Worm (Caenorhabditis elegans) whole organism, L4 larva: ENCODE measurements around the gene pro-3.

Experiments
- D1046.2 ChIP-seq: fragments of 200-800 bp; sonication (Bioruptor generic); IDR thresholded peaks from 2 replicates; pipeline ENCODE4 v1.3.6; 2022; ENCODE audit warnings: missing genetic modification characterization, missing compliant biosample characterization
- F10B5.3 ChIP-seq: sonication (generic microtip); optimal IDR thresholded peaks from 2 replicates; lab custom pipeline; 2016; ENCODE audit warnings: mild to moderate bottlenecking, missing genetic modification characterization, missing compliant biosample characterization
- F26F4.8 ChIP-seq: fragments of 200-800 bp; sonication (Bioruptor generic); conservative IDR thresholded peaks from 2 replicates; pipeline ENCODE4 v1.3.6; 2022; ENCODE audit warnings: missing genetic modification characterization, missing compliant biosample characterization
- F49E8.2 ChIP-seq: sonication (generic microtip); optimal IDR thresholded peaks from 2 replicates; lab custom pipeline; 2016; ENCODE audit warnings: missing compliant biosample characterization, mild to moderate bottlenecking, missing genetic modification characterization, borderline replicate concordance
- T20F7.1 ChIP-seq: fragments of 200-800 bp; sonication (Bioruptor generic); optimal IDR thresholded peaks from 2 replicates; lab custom pipeline; 2018; ENCODE audit warnings: mild to moderate bottlenecking, missing genetic modification characterization, missing compliant biosample characterization
- Y105C5A.15 ChIP-seq: fragments of 200-800 bp; sonication (Bioruptor generic); IDR thresholded peaks from 2 replicates; pipeline ENCODE4 v1.3.6; 2022; ENCODE audit warnings: missing genetic modification characterization, missing compliant biosample characterization
- Y5F2A.4 ChIP-seq: fragments of 200-800 bp; sonication (Bioruptor generic); optimal IDR thresholded peaks from 2 replicates; lab custom pipeline; 2018; ENCODE audit warnings: mild to moderate bottlenecking, missing genetic modification characterization, missing compliant biosample characterization
- ZK337.2 ChIP-seq: fragments of 200-800 bp; sonication (Bioruptor generic); IDR thresholded peaks from 2 replicates; pipeline ENCODE4 v1.3.6; 2022; ENCODE audit warnings: missing genetic modification reagents, missing genetic modification characterization, missing compliant biosample characterization
- ZK546.5 ChIP-seq, 2 experiments: sonication (generic microtip); optimal IDR thresholded peaks; 2 replicates each; lab custom pipeline; 2017; ENCODE audit warnings: missing biosample characterization in 2 of 2, missing genetic modification characterization in 2 of 2
- aha-1 ChIP-seq: fragments of 150-350 bp; peaks from one replicate; lab custom pipeline; 2014; ENCODE audit warnings: missing biosample characterization, missing genetic modification characterization
- aly-2 ChIP-seq: sonication (generic microtip); optimal IDR thresholded peaks from 2 replicates; lab custom pipeline; 2018; ENCODE audit warnings: missing biosample characterization, missing genetic modification characterization
- attf-4 ChIP-seq: sonication (generic microtip); optimal IDR thresholded peaks from 3 replicates; lab custom pipeline; 2017; ENCODE audit warnings: missing biosample characterization, missing genetic modification characterization
- ceh-28 ChIP-seq: fragments of 150-350 bp; optimal IDR thresholded peaks from 2 replicates; lab custom pipeline; 2014; ENCODE audit warnings: missing biosample characterization, missing genetic modification reagents, missing genetic modification characterization
- ces-1 ChIP-seq: fragments of 150-350 bp; sonication (generic microtip); optimal IDR thresholded peaks from 4 replicates; lab custom pipeline; 2014; ENCODE audit warnings: missing biosample characterization, missing genetic modification reagents, missing genetic modification characterization
- cey-2 ChIP-seq: sonication (generic microtip); optimal IDR thresholded peaks from 3 replicates; lab custom pipeline; 2017; ENCODE audit warnings: missing genetic modification characterization, mild to moderate bottlenecking, missing compliant biosample characterization, antibody characterized with exemption, borderline replicate concordance; ENCODE audit not compliant: insufficient read depth
- daf-16 ChIP-seq, 3 experiments: sonication (generic microtip); optimal IDR thresholded peaks; 2 replicates each; lab custom pipeline; 2016 to 2017; ENCODE audit warnings: missing genetic modification characterization in 3 of 3, missing genetic modification reagents in 3 of 3, mild to moderate bottlenecking in 2 of 3, missing compliant biosample characterization in 2 of 3, missing biosample characterization in 1 of 3, moderate library complexity in 1 of 3
- dmd-6 ChIP-seq: fragments of 200-800 bp; sonication (Bioruptor generic); IDR thresholded peaks from 2 replicates; pipeline ENCODE4 v1.3.6; 2022; ENCODE audit warnings: missing genetic modification reagents, missing genetic modification characterization, missing compliant biosample characterization
- dmd-8 ChIP-seq: fragments of 200-800 bp; sonication (Bioruptor generic); IDR thresholded peaks from 2 replicates; pipeline ENCODE4 v1.3.6; 2022; ENCODE audit warnings: missing genetic modification characterization, missing compliant biosample characterization
- dmd-9 ChIP-seq: fragments of 200-800 bp; sonication (Bioruptor generic); IDR thresholded peaks from 2 replicates; pipeline ENCODE4 v1.3.6; 2022; ENCODE audit warnings: missing genetic modification reagents, missing genetic modification characterization, missing compliant biosample characterization
- duxl-1 ChIP-seq: sonication (generic microtip); optimal IDR thresholded peaks from 2 replicates; lab custom pipeline; 2016; ENCODE audit warnings: mild to moderate bottlenecking, missing genetic modification characterization, moderate library complexity, missing compliant biosample characterization; ENCODE audit not compliant: poor library complexity
- hif-1 ChIP-seq, 2 experiments: sonication (generic microtip); optimal IDR thresholded peaks; 2 replicates each; lab custom pipeline; 2016 to 2017; ENCODE audit warnings: missing compliant biosample characterization in 2 of 2, missing genetic modification characterization in 2 of 2, missing genetic modification reagents in 2 of 2, missing genotype in 2 of 2, mild to moderate bottlenecking in 1 of 2
- hlh-11 ChIP-seq: fragments of 200-800 bp; sonication (Bioruptor generic); optimal IDR thresholded peaks from 2 replicates; lab custom pipeline; 2018; ENCODE audit warnings: mild to moderate bottlenecking, missing genetic modification characterization, missing compliant biosample characterization
- jun-1 ChIP-seq: fragments of 150-350 bp; optimal IDR thresholded peaks from 2 replicates; lab custom pipeline; 2014; ENCODE audit warnings: missing biosample characterization, missing genetic modification reagents, missing genetic modification characterization
- lim-7 ChIP-seq: fragments of 200-800 bp; sonication (Bioruptor generic); IDR thresholded peaks from 2 replicates; pipeline ENCODE4 v1.3.6; 2022; ENCODE audit warnings: missing genetic modification characterization, missing compliant biosample characterization
- lin-1 ChIP-seq: fragments of 200-800 bp; sonication (Bioruptor generic); IDR thresholded peaks from 2 replicates; pipeline ENCODE4 v1.3.6; 2022; ENCODE audit warnings: missing genetic modification reagents, missing genetic modification characterization, missing compliant biosample characterization
- lin-13 ChIP-seq: fragments of 150-350 bp; optimal IDR thresholded peaks from 2 replicates; lab custom pipeline; 2014; ENCODE audit warnings: missing biosample characterization, missing genetic modification reagents, missing genetic modification characterization
- lin-15B ChIP-seq: fragments of 150-350 bp; sonication (generic microtip); optimal IDR thresholded peaks from 3 replicates; lab custom pipeline; 2014; ENCODE audit warnings: missing biosample characterization, missing genetic modification characterization
- lin-38 ChIP-seq: fragments of 200-800 bp; sonication (Bioruptor generic); IDR thresholded peaks from 2 replicates; pipeline ENCODE4 v1.3.6; 2022; ENCODE audit warnings: missing genetic modification reagents, missing genetic modification characterization, missing compliant biosample characterization
- madf-5 ChIP-seq, 2 experiments: fragments of 200-800 bp; sonication (Bioruptor generic); IDR thresholded peaks; 2 replicates each; pipeline ENCODE4 v1.3.6; 2022; ENCODE audit warnings: missing compliant biosample characterization in 2 of 2, missing genetic modification characterization in 2 of 2
- madf-9 ChIP-seq: fragments of 200-800 bp; sonication (Bioruptor generic); conservative IDR thresholded peaks from 2 replicates; pipeline ENCODE4 v1.3.6; 2022; ENCODE audit warnings: missing genetic modification reagents, missing genetic modification characterization, missing compliant biosample characterization
- mes-2 ChIP-seq: sonication (generic microtip); optimal IDR thresholded peaks from 2 replicates; lab custom pipeline; 2016; ENCODE audit warnings: missing genotype, mild to moderate bottlenecking, missing genetic modification characterization, missing compliant biosample characterization; ENCODE audit not compliant: poor library complexity, severe bottlenecking
- mxl-2 ChIP-seq: fragments of 200-800 bp; sonication (Bioruptor generic); conservative IDR thresholded peaks from 2 replicates; pipeline ENCODE4 v1.3.6; 2022; ENCODE audit warnings: missing genetic modification reagents, missing genetic modification characterization, missing compliant biosample characterization
- nhr-10 ChIP-seq: fragments of 150-350 bp; optimal IDR thresholded peaks from 2 replicates; lab custom pipeline; 2014; ENCODE audit warnings: missing biosample characterization, missing genetic modification characterization
- nhr-11 ChIP-seq: fragments of 150-350 bp; optimal IDR thresholded peaks from 2 replicates; lab custom pipeline; 2014; ENCODE audit warnings: missing biosample characterization, missing genetic modification characterization
- nhr-48 ChIP-seq: sonication (generic microtip); optimal IDR thresholded peaks from 2 replicates; lab custom pipeline; 2016; ENCODE audit warnings: mild to moderate bottlenecking, missing genetic modification characterization, missing compliant biosample characterization
- pha-4 ChIP-seq, 2 experiments: fragments of 150-350 bp in 1 of 2; fragments of 200-800 bp in 1 of 2; sonication (Bioruptor generic) in 1 of 2; IDR thresholded peaks in 1 of 2; optimal IDR thresholded peaks in 1 of 2; 2 replicates each; pipeline versions ENCODE4 v1.3.6 to Lab custom; 2014 to 2022; ENCODE audit warnings: missing genetic modification characterization in 2 of 2, missing genetic modification reagents in 2 of 2, missing biosample characterization in 1 of 2, missing compliant biosample characterization in 1 of 2
- pqm-1 ChIP-seq: sonication (generic microtip); optimal IDR thresholded peaks from 2 replicates; lab custom pipeline; 2017; ENCODE audit warnings: missing biosample characterization, missing genetic modification characterization
- saeg-2 ChIP-seq: fragments of 200-800 bp; sonication (Bioruptor generic); IDR thresholded peaks from 2 replicates; pipeline ENCODE4 v1.3.6; 2022; ENCODE audit warnings: missing genetic modification reagents, missing genetic modification characterization, missing compliant biosample characterization
- sdz-12 ChIP-seq: fragments of 200-800 bp; sonication (Bioruptor generic); optimal IDR thresholded peaks from 2 replicates; lab custom pipeline; 2018; ENCODE audit warnings: mild to moderate bottlenecking, missing genetic modification characterization, missing compliant biosample characterization
- set-16 ChIP-seq: fragments of 200-800 bp; sonication (Bioruptor generic); IDR thresholded peaks from 2 replicates; pipeline ENCODE4 v1.3.6; 2022; ENCODE audit warnings: missing genetic modification reagents, missing genetic modification characterization, missing compliant biosample characterization
- spr-1 ChIP-seq: sonication (generic microtip); optimal IDR thresholded peaks from 2 replicates; lab custom pipeline; 2016; ENCODE audit warnings: mild to moderate bottlenecking, missing genetic modification characterization, missing compliant biosample characterization
- spr-3 ChIP-seq: fragments of 200-800 bp; sonication (Bioruptor generic); optimal IDR thresholded peaks from 2 replicates; lab custom pipeline; 2018; ENCODE audit warnings: mild to moderate bottlenecking, missing genetic modification characterization, missing compliant biosample characterization
- unc-62 ChIP-seq, 3 experiments: fragments of 150-350 bp in 1 of 3; sonication (generic microtip); optimal IDR thresholded peaks in 2 of 3; peaks in 1 of 3; 1 replicate in 1 of 3; 2 replicates in 2 of 3; lab custom pipeline; 2014 to 2017; ENCODE audit warnings: missing biosample characterization in 3 of 3, missing genetic modification characterization in 3 of 3, missing genetic modification reagents in 3 of 3, missing genotype in 1 of 3
- vab-7 ChIP-seq: fragments of 200-800 bp; sonication (Bioruptor generic); IDR thresholded peaks from 2 replicates; pipeline ENCODE4 v1.3.6; 2022; ENCODE audit warnings: missing genetic modification reagents, missing genetic modification characterization, missing compliant biosample characterization
- zag-1 ChIP-seq: fragments of 150-350 bp; optimal IDR thresholded peaks from 2 replicates; lab custom pipeline; 2014; ENCODE audit warnings: missing biosample characterization, missing genetic modification characterization
- zip-2 ChIP-seq: fragments of 150-350 bp; optimal IDR thresholded peaks from 2 replicates; lab custom pipeline; 2014; ENCODE audit warnings: missing biosample characterization, missing genetic modification characterization

The pro-3 gene

ce11 chrV:19158664-19159063, 40.5 kb upstream of the pro-3 start, which contains the start of gene Y39B6A.5 (continued):
- TF ChIP-seq ceh-28 (tag; lab: Kevin White, UChicago) (no peak), ces-1 (GFP tag; lab: Kevin White, UChicago) (no peak), vab-7 (GFP tag; lab: Robert Waterston, UW) (no peak), zag-1 (tag; lab: Kevin White, UChicago) (no peak), F49E8.2 (no peak), Y5F2A.4 (no peak), daf-16 (GFP tag; optimal IDR thresholded peaks at IDR 0.05; lab: Kevin White, UChicago) (peak in 1 of 2 experiments; percentile 96), daf-16 (tag; optimal IDR thresholded peaks at IDR 0.05; lab: Kevin White, UChicago) (peak; percentile 100), lin-1 (GFP tag; lab: Robert Waterston, UW) (peak; percentile 94), F26F4.8 (GFP tag; lab: Robert Waterston, UW) (no peak), spr-1 (no peak), cey-2 (tag; lab: Kevin White, UChicago) (peak; percentile 71), attf-4 (tag; lab: Kevin White, UChicago) (no peak), nhr-48 (tag; lab: Kevin White, UChicago) (peak; percentile 65)
- TF ChIP-seq, all 104 proteins: peak for 31

ce11 chrV:19153806-19154205, 35.6 kb upstream of the pro-3 start, which contains the start of gene tsp-13:
Gene tsp-13, plus strand, starts transcription at chrV:19154106.
- TF ChIP-seq D1046.2 (no peak), T20F7.1 (GFP tag; lab: Kevin White, UChicago) (no peak), ces-1 (GFP tag; lab: Kevin White, UChicago) (no peak), sdz-12 (GFP tag; lab: Kevin White, UChicago) (no peak), jun-1 (no peak), pha-4 (GFP tag; IDR thresholded peaks at IDR 0.05; lab: Robert Waterston, UW) (no peak), pha-4 (tag; optimal IDR thresholded peaks at IDR 0.05; lab: Kevin White, UChicago) (no peak), unc-62 (GFP tag; optimal IDR thresholded peaks at IDR 0.05 in 1 of 2; lab: Kevin White, UChicago) (no peak), unc-62 (tag; optimal IDR thresholded peaks at IDR 0.05; lab: Kevin White, UChicago) (no peak), duxl-1 (no peak), saeg-2 (GFP tag; lab: Robert Waterston, UW) (no peak), dmd-8 (GFP tag; lab: Robert Waterston, UW) (no peak), Y105C5A.15 (GFP tag; lab: Robert Waterston, UW) (no peak), lin-13 (no peak), zip-2 (tag; lab: Kevin White, UChicago) (no peak), nhr-11 (no peak), lim-7 (no peak), pqm-1 (tag; lab: Kevin White, UChicago) (no peak), ZK546.5 (tag; optimal IDR thresholded peaks at IDR 0.05; lab: Kevin White, UChicago) (no peak)
- TF ChIP-seq, all 104 proteins: peak for 0

ce11 chrV:19153244-19153643, 35.0 kb upstream of the pro-3 start:
- TF ChIP-seq aly-2 (tag; lab: Kevin White, UChicago) (no peak), spr-3 (GFP tag; lab: Kevin White, UChicago) (no peak), dmd-9 (GFP tag; lab: Robert Waterston, UW) (no peak), mes-2 (tag; lab: Kevin White, UChicago) (no peak), aha-1 (tag; lab: Kevin White, UChicago) (peak; percentile 15), cey-2 (tag; lab: Kevin White, UChicago) (no peak), nhr-11 (no peak), F10B5.3 (tag; lab: Kevin White, UChicago) (no peak), hif-1 (tag; optimal IDR thresholded peaks at IDR 0.05; lab: Kevin White, UChicago) (no peak), lin-38 (GFP tag; lab: Robert Waterston, UW) (no peak), F49E8.2 (no peak), lin-15B (no peak), ZK546.5 (tag; optimal IDR thresholded peaks at IDR 0.05; lab: Kevin White, UChicago) (no peak), ceh-28 (tag; lab: Kevin White, UChicago) (no peak), dmd-6 (GFP tag; lab: Robert Waterston, UW) (no peak), nhr-10 (no peak), madf-9 (GFP tag; lab: Robert Waterston, UW) (no peak), set-16 (no peak), hlh-11 (tag; lab: Kevin White, UChicago) (peak; percentile 27), pqm-1 (tag; lab: Kevin White, UChicago) (no peak), pha-4 (GFP tag; IDR thresholded peaks at IDR 0.05; lab: Robert Waterston, UW) (no peak), pha-4 (tag; optimal IDR thresholded peaks at IDR 0.05; lab: Kevin White, UChicago) (peak; percentile 75), mxl-2 (no peak), madf-5 (GFP tag; IDR thresholded peaks at IDR 0.05; lab: Robert Waterston, UW) (no peak), ZK337.2 (GFP tag; lab: Robert Waterston, UW) (no peak), nhr-48 (tag; lab: Kevin White, UChicago) (no peak)
